Fruit fly (Drosophila melanogaster) whole organism, embryonic: ENCODE results near the gene put.

ENCODE experiments used
- CG10267 ChIP-seq: fragments of 200-800 bp; sonication (Bioruptor generic); optimal IDR thresholded peaks from 2 replicates; lab custom pipeline; 2018; ENCODE audit warnings: missing biosample characterization, mild to moderate bottlenecking, missing genetic modification characterization, moderate library complexity
- CG11093 ChIP-seq: fragments of 200-800 bp; sonication (Bioruptor generic); IDR thresholded peaks from 3 replicates; pipeline ENCODE4 v1.3.6; 2022; ENCODE audit warnings: missing biosample characterization, missing genetic modification characterization
- CG11504 ChIP-seq: fragments of 200-800 bp; sonication (Bioruptor generic); optimal IDR thresholded peaks from 3 replicates; lab custom pipeline; 2019; ENCODE audit warnings: missing biosample characterization, mild to moderate bottlenecking, missing genetic modification characterization, moderate library complexity
- CG12104 ChIP-seq: fragments of 200-800 bp; sonication (Bioruptor generic); optimal IDR thresholded peaks from 3 replicates; lab custom pipeline; 2016; ENCODE audit warnings: missing biosample characterization, missing genetic modification characterization
- CG12299 ChIP-seq: fragments of 200-800 bp; sonication (Bioruptor generic); optimal IDR thresholded peaks from 2 replicates; lab custom pipeline; 2018; ENCODE audit warnings: missing biosample characterization, mild to moderate bottlenecking, missing genetic modification characterization
- CG13287 ChIP-seq: fragments of 200-800 bp; sonication (Bioruptor generic); IDR thresholded peaks from 2 replicates; pipeline ENCODE4 v1.3.6; 2022; ENCODE audit warnings: missing biosample characterization, missing genetic modification characterization; ENCODE audit not compliant: partially characterized antibody
- CG14050 ChIP-seq: fragments of 200-800 bp; sonication (Bioruptor generic); IDR thresholded peaks from 3 replicates; pipeline ENCODE4 v1.3.6; 2022; ENCODE audit warnings: missing biosample characterization, missing genetic modification characterization
- CG15514 ChIP-seq: fragments of 200-800 bp; sonication (Bioruptor generic); optimal IDR thresholded peaks from 3 replicates; lab custom pipeline; 2017; ENCODE audit warnings: missing biosample characterization, missing genetic modification characterization, mild to moderate bottlenecking, moderate library complexity, missing genetic modification reagents
- CG1603 ChIP-seq: fragments of 200-800 bp; sonication (Bioruptor generic); optimal IDR thresholded peaks from 2 replicates; lab custom pipeline; 2019; ENCODE audit warnings: missing biosample characterization, mild to moderate bottlenecking, missing genetic modification characterization, moderate library complexity
- CG17829 ChIP-seq: fragments of 200-800 bp; optimal IDR thresholded peaks from 2 replicates; lab custom pipeline; 2019; ENCODE audit warnings: missing biosample characterization, mild to moderate bottlenecking, missing genetic modification characterization, moderate library complexity
- CG2199 ChIP-seq: fragments of 200-800 bp; sonication (Bioruptor generic); IDR thresholded peaks from 3 replicates; pipeline ENCODE4 v1.3.6; 2022; ENCODE audit warnings: missing biosample characterization, missing genetic modification characterization
- CG31388 ChIP-seq: fragments of 200-800 bp; sonication (Bioruptor generic); optimal IDR thresholded peaks from 2 replicates; lab custom pipeline; 2016; ENCODE audit warnings: missing biosample characterization, missing genetic modification characterization
- CG32767 ChIP-seq: fragments of 200-800 bp; sonication (Bioruptor generic); IDR thresholded peaks from 2 replicates; pipeline ENCODE4 v1.3.6; 2022; ENCODE audit warnings: missing biosample characterization, missing genetic modification characterization
- CG32772 ChIP-seq: fragments of 200-800 bp; sonication (Bioruptor generic); IDR thresholded peaks from 2 replicates; pipeline ENCODE4 v1.3.6; 2022; ENCODE audit warnings: missing biosample characterization, missing genetic modification characterization
- CG33557 ChIP-seq: fragments of 200-800 bp; sonication (Bioruptor generic); optimal IDR thresholded peaks from 2 replicates; lab custom pipeline; 2019; ENCODE audit warnings: missing biosample characterization, mild to moderate bottlenecking, missing genetic modification characterization, moderate library complexity
- CG4360 ChIP-seq: fragments of 200-800 bp; sonication (Bioruptor generic); IDR thresholded peaks from 2 replicates; pipeline ENCODE4 v1.3.6; 2022; ENCODE audit warnings: missing biosample characterization, missing genetic modification characterization
- CG4617 ChIP-seq: fragments of 200-800 bp; sonication (Bioruptor generic); optimal IDR thresholded peaks from 3 replicates; lab custom pipeline; 2016; ENCODE audit warnings: missing biosample characterization, missing genetic modification characterization, borderline replicate concordance
- CG4820 ChIP-seq: fragments of 200-800 bp; sonication (Bioruptor generic); optimal IDR thresholded peaks from 3 replicates; lab custom pipeline; 2016; ENCODE audit warnings: missing biosample characterization, missing genetic modification characterization
- CG6254 ChIP-seq: fragments of 200-800 bp; sonication (Bioruptor generic); optimal IDR thresholded peaks from 3 replicates; lab custom pipeline; 2017; ENCODE audit warnings: mild to moderate bottlenecking, missing biosample characterization, missing genetic modification reagents, missing genetic modification characterization
- CG7357 ChIP-seq: fragments of 200-800 bp; sonication (Bioruptor generic); IDR thresholded peaks from 3 replicates; pipeline ENCODE4 v1.3.6; 2022; ENCODE audit warnings: missing biosample characterization, missing genetic modification characterization
- CG7963 ChIP-seq: fragments of 200-800 bp; sonication (Bioruptor generic); IDR thresholded peaks from 3 replicates; pipeline ENCODE4 v1.3.6; 2022; ENCODE audit warnings: missing biosample characterization, missing genetic modification characterization; ENCODE audit not compliant: partially characterized antibody
- CG9932 ChIP-seq: fragments of 200-800 bp; sonication (Bioruptor generic); IDR thresholded peaks from 2 replicates; pipeline ENCODE4 v1.3.6; 2022; ENCODE audit warnings: missing biosample characterization, missing genetic modification characterization
- CTCF ChIP-seq: fragments of 200-800 bp; sonication (Bioruptor generic); optimal IDR thresholded peaks from 2 replicates; lab custom pipeline; 2017; ENCODE audit warnings: missing biosample characterization, mild to moderate bottlenecking, missing genetic modification characterization, moderate library complexity
- CrebB ChIP-seq: fragments of 200-800 bp; sonication (Bioruptor generic); optimal IDR thresholded peaks from 3 replicates; lab custom pipeline; 2018; ENCODE audit warnings: missing biosample characterization, mild to moderate bottlenecking, missing genetic modification characterization
- Dad ChIP-seq: fragments of 200-800 bp; sonication (Bioruptor generic); optimal IDR thresholded peaks from 3 replicates; lab custom pipeline; 2016; ENCODE audit warnings: missing biosample characterization, missing genetic modification characterization
- Elba2 ChIP-seq: fragments of 200-800 bp; sonication (Bioruptor generic); optimal IDR thresholded peaks from 3 replicates; lab custom pipeline; 2016; ENCODE audit warnings: missing biosample characterization, missing genetic modification characterization
- Ets97D ChIP-seq: fragments of 200-800 bp; sonication (Bioruptor generic); optimal IDR thresholded peaks from 3 replicates; lab custom pipeline; 2016; ENCODE audit warnings: missing biosample characterization, missing genetic modification characterization
- HLHmδ ChIP-seq: fragments of 200-800 bp; sonication (Bioruptor generic); optimal IDR thresholded peaks from 2 replicates; lab custom pipeline; 2018; ENCODE audit warnings: missing biosample characterization, mild to moderate bottlenecking, missing genetic modification characterization, moderate library complexity
- Lpt ChIP-seq: fragments of >200 bp; optimal IDR thresholded peaks from 2 replicates; lab custom pipeline; 2018; ENCODE audit warnings: missing biosample characterization, missing genetic modification characterization
- MESR4 ChIP-seq: fragments of 200-800 bp; sonication (Bioruptor generic); optimal IDR thresholded peaks from 2 replicates; lab custom pipeline; 2018; ENCODE audit warnings: missing biosample characterization, mild to moderate bottlenecking, missing genetic modification characterization, moderate library complexity
- Myb ChIP-seq: fragments of 200-800 bp; sonication (Bioruptor generic); optimal IDR thresholded peaks from 2 replicates; lab custom pipeline; 2016; ENCODE audit warnings: missing biosample characterization, missing genetic modification characterization
- Oaz ChIP-seq: fragments of 200-800 bp; sonication (Bioruptor generic); IDR thresholded peaks from 2 replicates; pipeline ENCODE4 v1.3.6; 2022; ENCODE audit warnings: missing biosample characterization, missing genetic modification characterization
- Sin3A ChIP-seq: fragments of >200 bp; optimal IDR thresholded peaks from 2 replicates; lab custom pipeline; 2018
- Sry-δ ChIP-seq: fragments of 200-800 bp; sonication (Bioruptor generic); optimal IDR thresholded peaks from 2 replicates; lab custom pipeline; 2016; ENCODE audit warnings: missing biosample characterization, missing genetic modification characterization
- YL-1 ChIP-seq: fragments of 200-800 bp; sonication (Bioruptor generic); optimal IDR thresholded peaks from 3 replicates; lab custom pipeline; 2017; ENCODE audit warnings: missing biosample characterization, mild to moderate bottlenecking, missing genetic modification characterization
- amos ChIP-seq: fragments of 200-800 bp; sonication (Bioruptor generic); IDR thresholded peaks from 2 replicates; pipeline ENCODE4 v1.3.6; 2022; ENCODE audit warnings: missing biosample characterization, missing genetic modification characterization; ENCODE audit not compliant: partially characterized antibody
- aop ChIP-seq: fragments of 200-800 bp; sonication (Bioruptor generic); IDR thresholded peaks from 2 replicates; pipeline ENCODE4 v1.3.6; 2022; ENCODE audit warnings: missing biosample characterization, missing genetic modification characterization
- bigmax ChIP-seq: fragments of 200-800 bp; sonication (Bioruptor generic); optimal IDR thresholded peaks from 2 replicates; lab custom pipeline; 2018; ENCODE audit warnings: missing biosample characterization, mild to moderate bottlenecking, missing genetic modification characterization
- fd96Cb ChIP-seq: fragments of 200-800 bp; sonication (Bioruptor generic); optimal IDR thresholded peaks from 2 replicates; lab custom pipeline; 2018; ENCODE audit warnings: missing biosample characterization, mild to moderate bottlenecking, missing genetic modification characterization, moderate library complexity
- ham ChIP-seq: fragments of 200-800 bp; sonication (Bioruptor generic); IDR thresholded peaks from 2 replicates; pipeline ENCODE4 v1.3.6; 2022; ENCODE audit warnings: missing biosample characterization, missing genetic modification characterization
- hbn ChIP-seq: fragments of 200-800 bp; sonication (Bioruptor generic); IDR thresholded peaks from 2 replicates; pipeline ENCODE4 v1.3.6; 2022; ENCODE audit warnings: missing biosample characterization, missing genetic modification characterization; ENCODE audit not compliant: partially characterized antibody
- klu ChIP-seq: fragments of 200-800 bp; sonication (Bioruptor generic); IDR thresholded peaks from 2 replicates; pipeline ENCODE4 v1.3.6; 2022; ENCODE audit warnings: missing biosample characterization, missing genetic modification characterization
- knrl ChIP-seq: fragments of 200-800 bp; sonication (Bioruptor generic); IDR thresholded peaks from 3 replicates; pipeline ENCODE4 v1.3.6; 2022; ENCODE audit warnings: missing biosample characterization, missing genetic modification characterization; ENCODE audit not compliant: partially characterized antibody
- lmd ChIP-seq: fragments of 200-800 bp; sonication (Bioruptor generic); IDR thresholded peaks from 2 replicates; pipeline ENCODE4 v1.3.6; 2022; ENCODE audit warnings: missing biosample characterization, missing genetic modification characterization
- lola ChIP-seq, 3 experiments: fragments of >200 bp in 2 of 3; fragments of 200-800 bp in 1 of 3; sonication (Bioruptor generic) in 1 of 3; optimal IDR thresholded peaks; 2 replicates each; lab custom pipeline; 2017 to 2019; ENCODE audit warnings: missing biosample characterization in 3 of 3, missing genetic modification characterization in 3 of 3, mild to moderate bottlenecking in 1 of 3, moderate library complexity in 1 of 3
- nmo ChIP-seq: fragments of 200-800 bp; sonication (Bioruptor generic); optimal IDR thresholded peaks from 2 replicates; lab custom pipeline; 2018; ENCODE audit warnings: missing biosample characterization, mild to moderate bottlenecking, missing genetic modification characterization, moderate library complexity
- org-1 ChIP-seq: fragments of 200-800 bp; sonication (Bioruptor generic); optimal IDR thresholded peaks from 2 replicates; lab custom pipeline; 2017; ENCODE audit warnings: missing biosample characterization, missing genetic modification characterization
- psq ChIP-seq: fragments of 200-800 bp; sonication (Bioruptor generic); optimal IDR thresholded peaks from 2 replicates; lab custom pipeline; 2017; ENCODE audit warnings: missing biosample characterization, missing genetic modification characterization
- shn ChIP-seq: fragments of 200-800 bp; sonication (Bioruptor generic); optimal IDR thresholded peaks from 3 replicates; lab custom pipeline; 2016; ENCODE audit warnings: missing biosample characterization, missing genetic modification characterization
- slp2 ChIP-seq: fragments of 200-800 bp; sonication (Bioruptor generic); optimal IDR thresholded peaks from 2 replicates; lab custom pipeline; 2016; ENCODE audit warnings: missing biosample characterization, missing genetic modification characterization
- usp ChIP-seq: fragments of >200 bp; optimal IDR thresholded peaks from 2 replicates; lab custom pipeline; 2017; ENCODE audit warnings: missing biosample characterization, missing genetic modification characterization
- vnd ChIP-seq: fragments of 200-800 bp; sonication (Bioruptor generic); IDR thresholded peaks from 3 replicates; pipeline ENCODE4 v1.3.6; 2022; ENCODE audit warnings: missing biosample characterization, missing genetic modification characterization; ENCODE audit not compliant: partially characterized antibody

put gene

DNA sequence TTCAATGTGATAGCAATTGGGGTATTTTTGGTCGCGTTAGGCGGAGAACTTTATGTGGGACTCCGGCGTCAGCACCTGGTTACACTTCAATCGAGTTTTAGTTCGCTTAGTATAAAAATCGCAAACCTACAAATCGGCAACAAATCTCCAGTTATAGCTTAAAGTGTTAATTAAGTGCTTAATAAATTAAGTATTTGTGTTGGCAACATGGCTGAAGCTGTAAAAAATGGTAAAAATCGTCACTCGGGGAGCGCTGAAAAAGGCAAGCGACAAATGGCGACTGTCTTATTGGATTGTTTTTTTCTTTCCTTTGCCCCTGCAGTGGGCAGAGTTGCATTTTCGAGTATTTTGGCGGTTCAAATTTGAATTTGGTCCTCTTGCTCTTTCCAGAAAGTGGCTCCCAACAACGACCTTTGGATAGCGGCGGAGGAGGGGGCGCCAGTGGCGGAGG is 33.9 kb upstream of the put start, which contains the start of gene Hexim (continued):
- TF ChIP-seq Oaz: no peak
- no peak for TF ChIP-seq fd96Cb (tag; lab: Kevin White, UChicago)
- peak; percentile 88 for TF ChIP-seq MESR4 (GFP tag; lab: Kevin White, UChicago)
- TF ChIP-seq CG32767 (GFP tag; lab: Robert Waterston, UW): no peak
- TF ChIP-seq CG11093 (GFP tag; lab: Robert Waterston, UW): no peak
- TF ChIP-seq Myb (GFP tag; lab: Kevin White, UChicago): peak; percentile 59
- TF ChIP-seq amos (GFP tag; lab: Robert Waterston, UW): 0 out of 2 replicates have a peak, but pooled peaks have one; percentile 32
- TF ChIP-seq CTCF (GFP tag; lab: Kevin White, UChicago): peak; percentile 41
- no peak for TF ChIP-seq CG31388 (GFP tag; lab: Kevin White, UChicago)
- TF ChIP-seq lola (GFP tag; optimal IDR thresholded peaks at IDR 0.05; lab: Kevin White, UChicago): no peak
- TF ChIP-seq shn (GFP tag; lab: Kevin White, UChicago): no peak
- TF ChIP-seq CG17829 (tag; lab: Kevin White, UChicago): peak; percentile 45
- TF ChIP-seq CG4360: no peak
- TF ChIP-seq Dad: no peak
- TF ChIP-seq vnd (GFP tag; lab: Robert Waterston, UW): no peak
- TF ChIP-seq CG32772 (GFP tag; lab: Robert Waterston, UW): peak; percentile 45; the same call in 1 of the 2 replicates
- no peak for TF ChIP-seq CG7357
- no peak for TF ChIP-seq lmd (GFP tag; lab: Robert Waterston, UW)
- peak; percentile 89 for TF ChIP-seq Elba2 (GFP tag; lab: Kevin White, UChicago)
- TF ChIP-seq Sin3A: peak; percentile 90
- TF ChIP-seq nmo (GFP tag; lab: Kevin White, UChicago): peak; percentile 56
- no peak for TF ChIP-seq knrl (GFP tag; lab: Robert Waterston, UW)
- TF ChIP-seq bigmax: no peak
- TF ChIP-seq klu (GFP tag; lab: Robert Waterston, UW): no peak
- no peak for TF ChIP-seq CG4820 (GFP tag; lab: Kevin White, UChicago)
- no peak for TF ChIP-seq CG14050 (GFP tag; lab: Robert Waterston, UW)
- peak; percentile 55 for TF ChIP-seq CG13287 (GFP tag; lab: Robert Waterston, UW)
- no peak for TF ChIP-seq CG9932
- TF ChIP-seq HLHmδ (GFP tag; lab: Kevin White, UChicago): no peak
- TF ChIP-seq CG12104: no peak
- no peak for TF ChIP-seq CG6254 (GFP tag; lab: Kevin White, UChicago)
- no peak for TF ChIP-seq psq
- TF ChIP-seq YL-1: peak; percentile 77
- no peak for TF ChIP-seq CG11504 (tag; lab: Kevin White, UChicago)
- peak; percentile 83 for TF ChIP-seq Ets97D (GFP tag; lab: Kevin White, UChicago)
- TF ChIP-seq ham (GFP tag; lab: Robert Waterston, UW): no peak
- TF ChIP-seq CrebB (tag; lab: Kevin White, UChicago): peak; percentile 1
- TF ChIP-seq aop (GFP tag; lab: Robert Waterston, UW): no peak
- peak; percentile 46 for TF ChIP-seq Sry-δ (GFP tag; lab: Kevin White, UChicago)
- no peak for TF ChIP-seq hbn (GFP tag; lab: Robert Waterston, UW)
- TF ChIP-seq org-1 (GFP tag; lab: Kevin White, UChicago): no peak
- TF ChIP-seq Lpt (GFP tag; lab: Kevin White, UChicago): no peak
- peak; percentile 64 for TF ChIP-seq CG4617 (GFP tag; lab: Kevin White, UChicago)
- TF ChIP-seq usp (GFP tag; lab: Kevin White, UChicago): no peak
- TF ChIP-seq CG10267 (tag; lab: Kevin White, UChicago): peak; percentile 35
- peak; percentile 70 for TF ChIP-seq CG15514 (GFP tag; lab: Kevin White, UChicago)
- TF ChIP-seq CG12299 (tag; lab: Kevin White, UChicago): peak; percentile 40
- peak; percentile 55 for TF ChIP-seq CG1603
- no peak for TF ChIP-seq CG2199
- peak; percentile 16 for TF ChIP-seq CG33557 (GFP tag; lab: Kevin White, UChicago)
- no peak for TF ChIP-seq CG7963
- TF ChIP-seq slp2 (GFP tag; lab: Kevin White, UChicago): no peak
